Fruit fly (Drosophila melanogaster) whole organism, embryonic: ENCODE measurements around the gene CG13314.
A peak's percentile ranks its signal among the peaks of the same experiment; 100 is the strongest.

Source experiments
- Ada2b ChIP-seq: fragments of 200-800 bp; sonication (Bioruptor generic); IDR thresholded peaks from 2 replicates; pipeline ENCODE4 v1.3.6; 2022; ENCODE audit warnings: missing biosample characterization, missing genetic modification characterization
- B-H1 ChIP-seq: fragments of 200-800 bp; sonication (Bioruptor generic); IDR thresholded peaks from 3 replicates; pipeline ENCODE4 v1.3.6; 2022; ENCODE audit warnings: missing biosample characterization, missing genetic modification characterization
- C15 ChIP-seq: fragments of 200-800 bp; sonication (Bioruptor generic); IDR thresholded peaks from 3 replicates; pipeline ENCODE4 v1.3.6; 2022; ENCODE audit warnings: missing biosample characterization, missing genetic modification characterization
- CG11247 ChIP-seq: fragments of 200-800 bp; sonication (Bioruptor generic); IDR thresholded peaks from 2 replicates; pipeline ENCODE4 v1.3.6; 2022; ENCODE audit warnings: missing biosample characterization, missing genetic modification characterization
- CG11398 ChIP-seq: fragments of 200-800 bp; sonication (Bioruptor generic); optimal IDR thresholded peaks from 2 replicates; lab custom pipeline; 2016; ENCODE audit warnings: missing biosample characterization, missing genetic modification characterization
- CG11560 ChIP-seq: fragments of 200-800 bp; sonication (Bioruptor generic); IDR thresholded peaks from 3 replicates; pipeline ENCODE4 v1.3.6; 2022; ENCODE audit warnings: missing biosample characterization, missing genetic modification characterization
- CG14710 ChIP-seq: fragments of 200-800 bp; sonication (Bioruptor generic); optimal IDR thresholded peaks from 3 replicates; lab custom pipeline; 2019; ENCODE audit warnings: missing biosample characterization, mild to moderate bottlenecking, missing genetic modification characterization, moderate library complexity
- CG15479 ChIP-seq: fragments of 200-800 bp; sonication (Bioruptor generic); optimal IDR thresholded peaks from 3 replicates; lab custom pipeline; 2019; ENCODE audit warnings: missing biosample characterization, mild to moderate bottlenecking, missing genetic modification characterization, moderate library complexity
- CG1792 ChIP-seq: fragments of 200-800 bp; sonication (Bioruptor generic); optimal IDR thresholded peaks from 2 replicates; lab custom pipeline; 2016; ENCODE audit warnings: missing biosample characterization, missing genetic modification characterization
- CG1832 ChIP-seq: fragments of 200-800 bp; sonication (Bioruptor generic); optimal IDR thresholded peaks from 2 replicates; lab custom pipeline; 2017; ENCODE audit warnings: missing biosample characterization, mild to moderate bottlenecking, missing genetic modification characterization, inconsistent platforms
- CG18599 ChIP-seq: fragments of 200-800 bp; sonication (Bioruptor generic); optimal IDR thresholded peaks from 3 replicates; lab custom pipeline; 2017; ENCODE audit warnings: missing biosample characterization, missing genetic modification characterization, mild to moderate bottlenecking, moderate library complexity, missing genetic modification reagents
- CG2129 ChIP-seq: fragments of 200-800 bp; sonication (Bioruptor generic); IDR thresholded peaks from 2 replicates; pipeline ENCODE4 v1.3.6; 2022; ENCODE audit warnings: missing biosample characterization, missing genetic modification characterization; ENCODE audit not compliant: partially characterized antibody
- CG2202 ChIP-seq: fragments of 200-800 bp; sonication (Bioruptor generic); optimal IDR thresholded peaks from 2 replicates; lab custom pipeline; 2018; ENCODE audit warnings: missing biosample characterization, mild to moderate bottlenecking, missing genetic modification characterization
- CG30431 ChIP-seq: fragments of 200-800 bp; sonication (Bioruptor generic); optimal IDR thresholded peaks from 2 replicates; lab custom pipeline; 2017; ENCODE audit warnings: missing biosample characterization, missing genetic modification characterization
- CG32532 ChIP-seq: fragments of 200-800 bp; sonication (Bioruptor generic); IDR thresholded peaks from 2 replicates; pipeline ENCODE4 v1.3.6; 2022; ENCODE audit warnings: missing biosample characterization, missing genetic modification characterization
- CG33557 ChIP-seq: fragments of 200-800 bp; sonication (Bioruptor generic); optimal IDR thresholded peaks from 2 replicates; lab custom pipeline; 2019; ENCODE audit warnings: missing biosample characterization, mild to moderate bottlenecking, missing genetic modification characterization, moderate library complexity
- CG43689 ChIP-seq: fragments of 200-800 bp; sonication (Bioruptor generic); IDR thresholded peaks from 2 replicates; pipeline ENCODE4 v1.3.6; 2022; ENCODE audit warnings: missing biosample characterization, missing genetic modification characterization
- CG5245 ChIP-seq: fragments of 200-800 bp; sonication (Bioruptor generic); optimal IDR thresholded peaks from 3 replicates; lab custom pipeline; 2016; ENCODE audit warnings: missing biosample characterization, missing genetic modification characterization
- CG6791 ChIP-seq: fragments of 200-800 bp; sonication (Bioruptor generic); IDR thresholded peaks from 3 replicates; pipeline ENCODE4 v1.3.6; 2022; ENCODE audit warnings: missing biosample characterization, missing genetic modification characterization; ENCODE audit not compliant: partially characterized antibody
- CG7839 ChIP-seq: fragments of 200-800 bp; sonication (Bioruptor generic); optimal IDR thresholded peaks from 3 replicates; lab custom pipeline; 2018; ENCODE audit warnings: missing biosample characterization, mild to moderate bottlenecking, missing genetic modification characterization, moderate library complexity
- CG7987 ChIP-seq: fragments of 200-800 bp; sonication (Bioruptor generic); optimal IDR thresholded peaks from 2 replicates; lab custom pipeline; 2018; ENCODE audit warnings: missing biosample characterization, mild to moderate bottlenecking, missing genetic modification characterization, moderate library complexity
- CG8359 ChIP-seq: fragments of 200-800 bp; sonication (Bioruptor generic); optimal IDR thresholded peaks from 2 replicates; lab custom pipeline; 2017; ENCODE audit warnings: missing biosample characterization, mild to moderate bottlenecking, missing genetic modification characterization, borderline replicate concordance
- CG9797 ChIP-seq: fragments of 200-800 bp; sonication (Bioruptor generic); optimal IDR thresholded peaks from 3 replicates; lab custom pipeline; 2018; ENCODE audit warnings: missing biosample characterization, mild to moderate bottlenecking, missing genetic modification characterization
- Camta ChIP-seq: fragments of 200-800 bp; sonication (Bioruptor generic); optimal IDR thresholded peaks from 2 replicates; lab custom pipeline; 2016; ENCODE audit warnings: missing biosample characterization, missing genetic modification characterization
- Dip3 ChIP-seq: fragments of 200-800 bp; sonication (Bioruptor generic); optimal IDR thresholded peaks from 3 replicates; lab custom pipeline; 2016; ENCODE audit warnings: missing biosample characterization, missing genetic modification characterization
- Ets65A ChIP-seq: fragments of 200-800 bp; sonication (Bioruptor generic); peaks from one replicate; lab custom pipeline; 2016; ENCODE audit warnings: missing biosample characterization, missing genetic modification characterization
- Ets97D ChIP-seq: fragments of 200-800 bp; sonication (Bioruptor generic); optimal IDR thresholded peaks from 3 replicates; lab custom pipeline; 2016; ENCODE audit warnings: missing biosample characterization, missing genetic modification characterization
- Fer3 ChIP-seq: fragments of 200-800 bp; sonication (Bioruptor generic); optimal IDR thresholded peaks from 2 replicates; lab custom pipeline; 2018; ENCODE audit warnings: missing biosample characterization, mild to moderate bottlenecking, missing genetic modification characterization, moderate library complexity
- Hsf ChIP-seq: fragments of 200-800 bp; sonication (Bioruptor generic); optimal IDR thresholded peaks from 3 replicates; lab custom pipeline; 2016; ENCODE audit warnings: missing biosample characterization, missing genetic modification characterization
- NK7.1 ChIP-seq: fragments of 200-800 bp; sonication (Bioruptor generic); optimal IDR thresholded peaks from 3 replicates; lab custom pipeline; 2016; ENCODE audit warnings: missing biosample characterization, missing genetic modification characterization
- Side ChIP-seq: fragments of 200-800 bp; sonication (Bioruptor generic); optimal IDR thresholded peaks from 2 replicates; lab custom pipeline; 2016; ENCODE audit warnings: missing biosample characterization, missing genetic modification characterization
- Sin3A ChIP-seq: fragments of >200 bp; optimal IDR thresholded peaks from 2 replicates; lab custom pipeline; 2018
- Sry-δ ChIP-seq: fragments of 200-800 bp; sonication (Bioruptor generic); optimal IDR thresholded peaks from 2 replicates; lab custom pipeline; 2016; ENCODE audit warnings: missing biosample characterization, missing genetic modification characterization
- Trl ChIP-seq, 3 experiments: fragments of >200 bp in 2 of 3; fragments of 200-800 bp in 1 of 3; sonication (Bioruptor generic) in 1 of 3; optimal IDR thresholded peaks; 2 replicates in 1 of 3; 3 replicates in 2 of 3; lab custom pipeline; 2016 to 2017; ENCODE audit warnings: missing biosample characterization in 1 of 3, missing genetic modification characterization in 1 of 3
- Usf ChIP-seq: fragments of 200-800 bp; sonication (Bioruptor generic); optimal IDR thresholded peaks from 2 replicates; lab custom pipeline; 2017; ENCODE audit warnings: missing genotype, missing biosample characterization, missing genetic modification characterization
- Xbp1 ChIP-seq: fragments of 200-800 bp; sonication (Bioruptor generic); optimal IDR thresholded peaks from 3 replicates; lab custom pipeline; 2016; ENCODE audit warnings: missing biosample characterization, mild to moderate bottlenecking, missing genetic modification characterization
- ci ChIP-seq: fragments of 200-800 bp; sonication (Bioruptor generic); IDR thresholded peaks from 3 replicates; pipeline ENCODE4 v1.3.6; 2022; ENCODE audit warnings: missing biosample characterization, missing genetic modification characterization
- croc ChIP-seq: fragments of 200-800 bp; sonication (Bioruptor generic); conservative IDR thresholded peaks from 3 replicates; pipeline ENCODE4 v1.3.6; 2022; ENCODE audit warnings: missing biosample characterization, missing genetic modification characterization
- da ChIP-seq: fragments of 200-800 bp; sonication (Bioruptor generic); optimal IDR thresholded peaks from 2 replicates; lab custom pipeline; 2016; ENCODE audit warnings: missing biosample characterization, missing genetic modification characterization
- dysf ChIP-seq: fragments of 200-800 bp; sonication (Bioruptor generic); IDR thresholded peaks from 3 replicates; pipeline ENCODE4 v1.3.6; 2022; ENCODE audit warnings: missing biosample characterization, missing genetic modification characterization
- gro ChIP-seq: fragments of 200-800 bp; sonication (Bioruptor generic); optimal IDR thresholded peaks from 2 replicates; lab custom pipeline; 2016; ENCODE audit warnings: missing biosample characterization, missing genetic modification characterization
- klu ChIP-seq: fragments of 200-800 bp; sonication (Bioruptor generic); IDR thresholded peaks from 2 replicates; pipeline ENCODE4 v1.3.6; 2022; ENCODE audit warnings: missing biosample characterization, missing genetic modification characterization
- luna ChIP-seq: fragments of 200-800 bp; sonication (Bioruptor generic); optimal IDR thresholded peaks from 2 replicates; lab custom pipeline; 2016; ENCODE audit warnings: missing biosample characterization, missing genetic modification characterization
- odd ChIP-seq: fragments of 200-800 bp; sonication (Bioruptor generic); optimal IDR thresholded peaks from 2 replicates; lab custom pipeline; 2017; ENCODE audit warnings: missing biosample characterization, mild to moderate bottlenecking, missing genetic modification characterization
- pros ChIP-seq: fragments of 200-800 bp; sonication (Bioruptor generic); optimal IDR thresholded peaks from 3 replicates; lab custom pipeline; 2019; ENCODE audit warnings: missing biosample characterization, mild to moderate bottlenecking, missing genetic modification characterization, moderate library complexity
- salm ChIP-seq: fragments of 200-800 bp; sonication (Bioruptor generic); optimal IDR thresholded peaks from 2 replicates; lab custom pipeline; 2018; ENCODE audit warnings: missing biosample characterization, mild to moderate bottlenecking, missing genetic modification characterization
- sima ChIP-seq: fragments of 200-800 bp; sonication (Bioruptor generic); optimal IDR thresholded peaks from 2 replicates; lab custom pipeline; 2016; ENCODE audit warnings: missing biosample characterization, missing genetic modification characterization
- sisA ChIP-seq: fragments of 200-800 bp; sonication (Bioruptor generic); IDR thresholded peaks from 2 replicates; pipeline ENCODE4 v1.3.6; 2022; ENCODE audit warnings: missing biosample characterization, missing genetic modification characterization
- slbo ChIP-seq: fragments of 200-800 bp; sonication (Bioruptor generic); IDR thresholded peaks from 2 replicates; pipeline ENCODE4 v1.3.6; 2022; ENCODE audit warnings: missing biosample characterization, missing genetic modification characterization
- slou ChIP-seq: fragments of 200-800 bp; sonication (Bioruptor generic); optimal IDR thresholded peaks from 3 replicates; lab custom pipeline; 2016; ENCODE audit warnings: missing biosample characterization, missing genetic modification characterization
- tll ChIP-seq, 2 experiments: fragments of 200-800 bp in 1 of 2; fragments of >200 bp in 1 of 2; sonication (Bioruptor generic) in 1 of 2; optimal IDR thresholded peaks; 2 replicates each; lab custom pipeline; 2017 to 2019; ENCODE audit warnings: missing biosample characterization in 2 of 2, missing genetic modification characterization in 2 of 2, mild to moderate bottlenecking in 1 of 2, moderate library complexity in 1 of 2
- trh ChIP-seq: fragments of 200-800 bp; sonication (Bioruptor generic); optimal IDR thresholded peaks from 2 replicates; lab custom pipeline; 2016; ENCODE audit warnings: missing biosample characterization, missing genetic modification characterization

Gene CG13314

dm6 chr3L:9004788-9005246 is 23.2 kb downstream of the CG13314 start, which contains the start of gene Doc3 (continued):
- no peak for TF ChIP-seq gro
- TF ChIP-seq CG9797 (GFP tag; lab: Kevin White, UChicago), result no peak
- no peak for TF ChIP-seq CG11247 (GFP tag; lab: Robert Waterston, UW)
- no peak for TF ChIP-seq CG33557 (GFP tag; lab: Kevin White, UChicago)
- TF ChIP-seq Trl (optimal IDR thresholded peaks at IDR 0.05; lab: Kevin White, UChicago), result peak; percentile 49 to 60
- TF ChIP-seq Trl (GFP tag; optimal IDR thresholded peaks at IDR 0.05; lab: Kevin White, UChicago), result no peak
- no peak for TF ChIP-seq CG2202 (tag; lab: Kevin White, UChicago)
- no peak for TF ChIP-seq odd (GFP tag; lab: Kevin White, UChicago)
- peak; percentile 46 for TF ChIP-seq pros (GFP tag; lab: Kevin White, UChicago)
- no peak for TF ChIP-seq Usf (GFP tag; lab: Kevin White, UChicago)
- no peak for TF ChIP-seq klu
- no peak for TF ChIP-seq Hsf
- no peak for TF ChIP-seq CG5245 (GFP tag; lab: Kevin White, UChicago)
- no peak for TF ChIP-seq CG7987 (GFP tag; lab: Kevin White, UChicago)
- no peak for TF ChIP-seq B-H1 (GFP tag; lab: Robert Waterston, UW)
- TF ChIP-seq CG32532 (GFP tag; lab: Robert Waterston, UW), result no peak; the same call in 1 of the 2 replicates
- TF ChIP-seq slou, result no peak
- no peak for TF ChIP-seq dysf (GFP tag; lab: Robert Waterston, UW)
- TF ChIP-seq CG11560 (tag; lab: Robert Waterston, UW), result no peak
- TF ChIP-seq CG1792 (GFP tag; lab: Kevin White, UChicago), result no peak
- no peak for TF ChIP-seq da (GFP tag; lab: Kevin White, UChicago)
- no peak for TF ChIP-seq salm (tag; lab: Kevin White, UChicago)
- no peak for TF ChIP-seq Sin3A (lab: Kevin White, UChicago)
- TF ChIP-seq trh, result no peak
- no peak for TF ChIP-seq CG14710
- TF ChIP-seq C15 (GFP tag; lab: Robert Waterston, UW), result no peak
- no peak for TF ChIP-seq CG18599
- no peak for TF ChIP-seq NK7.1 (GFP tag; lab: Kevin White, UChicago)
- peak; percentile 92 for TF ChIP-seq CG15479 (GFP tag; lab: Kevin White, UChicago)
- no peak for TF ChIP-seq sisA (GFP tag; lab: Robert Waterston, UW)
- no peak for TF ChIP-seq Ets97D (GFP tag; lab: Kevin White, UChicago)
- TF ChIP-seq CG2129, result no peak
- peak; percentile 67 for TF ChIP-seq Ets65A
- TF ChIP-seq CG1832 (GFP tag; lab: Kevin White, UChicago), result peak; percentile 92
- no peak for TF ChIP-seq Fer3
- no peak for TF ChIP-seq Dip3
- TF ChIP-seq CG43689, result no peak
- no peak for TF ChIP-seq croc (GFP tag; lab: Robert Waterston, UW)
- no peak for TF ChIP-seq luna
- peak; percentile 39; the same call in 1 of the 3 replicates for TF ChIP-seq ci (GFP tag; lab: Robert Waterston, UW)
- no peak for TF ChIP-seq CG30431 (GFP tag; lab: Kevin White, UChicago)
- no peak for TF ChIP-seq sima (GFP tag; lab: Kevin White, UChicago)
- TF ChIP-seq Ada2b (GFP tag; lab: Robert Waterston, UW), result no peak
- no peak for TF ChIP-seq CG8359
- no peak for TF ChIP-seq CG11398
- no peak for TF ChIP-seq Sry-δ (GFP tag; lab: Kevin White, UChicago)
- no peak for TF ChIP-seq Camta
- no peak for TF ChIP-seq tll (GFP tag; optimal IDR thresholded peaks at IDR 0.05; lab: Kevin White, UChicago)
- no peak for TF ChIP-seq CG6791 (GFP tag; lab: Robert Waterston, UW)
- TF ChIP-seq CG7839 (tag; lab: Kevin White, UChicago), result no peak
- no peak for TF ChIP-seq Xbp1 (GFP tag; lab: Kevin White, UChicago)
- TF ChIP-seq Side (GFP tag; lab: Kevin White, UChicago), result no peak
- TF ChIP-seq slbo (GFP tag; lab: Robert Waterston, UW), result peak; percentile 23; the same call in 1 of the 2 replicates
